Worm (Caenorhabditis elegans) whole organism, mixed stage, embryonic: ENCODE data around the gene set-30.

Experiments used
- ceh-39 ChIP-seq: fragments of 150-350 bp; optimal IDR thresholded peaks from 2 replicates; lab custom pipeline; 2014; ENCODE audit warnings: missing biosample characterization, missing genetic modification characterization
- ceh-83 ChIP-seq: fragments of 200-800 bp; sonication (Bioruptor generic); optimal IDR thresholded peaks from 2 replicates; lab custom pipeline; 2018; ENCODE audit warnings: mild to moderate bottlenecking, missing genetic modification characterization, missing compliant biosample characterization
- elt-1 ChIP-seq: sonication (generic microtip); optimal IDR thresholded peaks from 2 replicates; lab custom pipeline; 2017; ENCODE audit warnings: missing genetic modification characterization, mild to moderate bottlenecking, missing compliant biosample characterization, antibody characterized with exemption, moderate library complexity, borderline replicate concordance; ENCODE audit not compliant: insufficient read depth
- elt-3 ChIP-seq: fragments of 150-350 bp; optimal IDR thresholded peaks from 2 replicates; lab custom pipeline; 2014; ENCODE audit warnings: missing biosample characterization, missing genetic modification characterization
- lin-13 ChIP-seq: fragments of 150-350 bp; optimal IDR thresholded peaks from 2 replicates; lab custom pipeline; 2014; ENCODE audit warnings: missing biosample characterization, missing genetic modification characterization
- lsy-2 ChIP-seq: fragments of 150-350 bp; optimal IDR thresholded peaks from 2 replicates; lab custom pipeline; 2014; ENCODE audit warnings: missing biosample characterization, missing genetic modification characterization
- mls-2 ChIP-seq: sonication (generic microtip); optimal IDR thresholded peaks from 2 replicates; lab custom pipeline; 2016; ENCODE audit warnings: mild to moderate bottlenecking, missing genetic modification characterization, moderate library complexity, missing compliant biosample characterization
- nhr-12 ChIP-seq: fragments of 150-350 bp; optimal IDR thresholded peaks from 2 replicates; lab custom pipeline; 2014; ENCODE audit warnings: missing biosample characterization, missing genetic modification characterization
- sptf-1 ChIP-seq: sonication (generic microtip); optimal IDR thresholded peaks from 2 replicates; lab custom pipeline; 2017; ENCODE audit warnings: mild to moderate bottlenecking, missing genetic modification characterization, moderate library complexity, missing compliant biosample characterization
- unc-39 ChIP-seq: fragments of 150-350 bp; optimal IDR thresholded peaks from 2 replicates; lab custom pipeline; 2014; ENCODE audit warnings: missing biosample characterization, missing genetic modification characterization

DNA sequence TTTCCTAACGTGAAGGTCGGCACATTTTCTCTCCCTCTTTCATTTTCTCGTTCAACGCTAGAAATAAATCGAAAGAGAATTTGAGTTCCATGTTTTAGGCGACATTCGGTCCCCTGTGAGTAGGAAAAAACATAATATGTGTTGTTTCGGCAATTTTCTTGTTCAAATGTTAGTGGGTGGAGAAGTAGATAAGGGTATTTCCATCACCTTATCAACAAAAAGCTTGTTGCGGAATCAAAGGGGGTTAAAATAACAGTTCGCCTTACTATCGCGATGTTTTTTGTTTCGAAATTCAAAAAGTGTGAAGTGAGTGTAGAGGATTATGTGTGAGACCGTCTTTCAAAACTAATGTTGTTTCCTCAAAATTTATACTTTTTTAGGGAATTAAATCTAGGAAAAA lies 17.5 kb upstream of the set-30 start:
- TF ChIP-seq elt-3 (tag; lab: Kevin White, UChicago) (no peak), lin-13 (no peak), unc-39 (tag; lab: Kevin White, UChicago) (no peak), nhr-12 (tag; lab: Kevin White, UChicago) (no peak), mls-2 (tag; lab: Kevin White, UChicago) (no peak), ceh-39 (tag; lab: Kevin White, UChicago) (no peak), lsy-2 (tag; lab: Kevin White, UChicago) (no peak), elt-1 (no peak), ceh-83 (GFP tag; lab: Kevin White, UChicago) (no peak), sptf-1 (tag; lab: Kevin White, UChicago) (no peak)
